Worm (Caenorhabditis elegans) whole organism, young adult: Measurements from ENCODE around the gene C52E2.2.

Experiments used
- B0336.3 ChIP-seq: fragments of 200-800 bp; sonication (Bioruptor generic); IDR thresholded peaks from 2 replicates; pipeline ENCODE4 v1.3.6; 2022; ENCODE audit warnings: missing genetic modification characterization, missing compliant biosample characterization
- D2030.7 ChIP-seq: fragments of 200-800 bp; sonication (Bioruptor generic); IDR thresholded peaks from 2 replicates; pipeline ENCODE4 v1.3.6; 2022; ENCODE audit warnings: missing genetic modification reagents, missing genetic modification characterization, missing compliant biosample characterization
- unc-130 ChIP-seq: sonication (generic microtip); optimal IDR thresholded peaks from 2 replicates; lab custom pipeline; 2016; ENCODE audit warnings: missing genetic modification reagents, missing genetic modification characterization, missing compliant biosample characterization

DNA sequence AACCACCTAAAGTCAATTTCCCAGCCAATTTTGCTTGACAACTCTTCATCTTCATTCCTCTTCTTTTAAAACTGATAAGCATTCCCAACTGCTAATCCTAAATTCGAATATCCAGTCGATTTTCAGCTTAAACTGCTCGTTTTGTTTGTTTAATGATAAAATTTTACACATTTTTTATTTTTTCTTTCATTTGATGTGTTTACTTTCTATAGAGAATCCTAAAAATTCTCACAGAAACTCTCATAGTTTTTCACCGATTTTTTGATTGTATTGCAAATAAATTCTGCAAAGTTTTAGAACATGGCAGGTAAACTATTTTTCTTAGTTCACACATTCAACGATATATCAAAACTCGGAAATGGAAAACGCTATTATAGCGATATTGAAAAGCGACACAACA is 43.2 kb downstream of the C52E2.2 start, which contains the start of gene math-25:
- TF ChIP-seq B0336.3 (GFP tag; lab: Robert Waterston, UW) (no peak), D2030.7 (GFP tag; lab: Robert Waterston, UW) (no peak), unc-130 (GFP tag; lab: Kevin White, UChicago) (no peak)
